Worm (Caenorhabditis elegans) whole organism, dauer: ENCODE data around the gene ZC513.3.

Experiments used
- unc-62 ChIP-seq: sonication (generic microtip); optimal IDR thresholded peaks from 2 replicates; lab custom pipeline; 2017; ENCODE audit warnings: missing biosample characterization, missing genetic modification reagents, missing genetic modification characterization

ZC513.3 gene

DNA sequence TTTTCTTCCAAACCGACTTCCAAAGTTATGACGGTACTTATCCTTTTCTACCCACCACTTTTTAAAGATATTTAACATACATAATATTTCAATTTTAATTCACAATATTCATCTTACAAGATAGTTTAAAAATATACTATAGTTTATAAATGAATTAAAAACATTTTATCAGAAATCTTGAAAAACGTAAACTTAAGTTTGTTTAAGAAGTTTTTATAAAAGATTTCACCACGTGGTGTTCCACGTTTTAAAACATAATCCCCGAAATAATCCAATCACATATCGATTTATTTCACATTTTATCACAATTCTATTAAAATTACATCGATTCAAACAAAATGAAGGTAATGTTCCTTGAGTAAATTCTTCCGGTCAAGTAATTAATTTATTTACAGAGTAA is at the start of gene ZC513.3:
Gene ZC513.3, plus strand, starts transcription at position 301 of the 400 bp plus-strand sequence.
- no peak for TF ChIP-seq unc-62 (GFP tag; lab: Kevin White, UChicago)

ce11 chrV:8000929-8001513 is 45.8 kb upstream of the ZC513.3 start, which contains the start of gene Y97E10AR.1:
Gene Y97E10AR.1, plus strand, starts transcription at chrV:8001463.
- TF ChIP-seq unc-62 (GFP tag; lab: Kevin White, UChicago) = no peak

DNA sequence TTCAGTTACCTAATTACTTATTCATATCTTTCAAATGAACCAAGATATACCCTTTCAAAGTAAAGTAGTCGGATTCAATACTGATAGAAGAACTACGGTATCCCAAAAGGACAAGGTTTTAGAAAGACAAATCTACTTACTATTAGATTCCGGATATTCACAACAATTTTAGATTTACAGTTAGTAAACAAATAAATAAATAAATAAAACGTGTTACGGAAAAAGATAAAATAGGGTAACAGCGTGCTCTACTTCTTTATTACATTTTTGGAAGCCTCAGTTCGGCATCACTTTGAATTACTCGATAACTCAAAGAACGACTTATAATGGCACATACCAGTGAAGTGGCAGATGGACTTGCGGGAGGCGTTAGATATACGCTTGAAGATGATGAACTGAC is 41.8 kb upstream of the ZC513.3 start, which contains the start of gene Y97E10AR.8:
Gene Y97E10AR.8, plus strand, starts transcription at position 301 of the 400 bp plus-strand sequence.
- TF ChIP-seq unc-62 (GFP tag; lab: Kevin White, UChicago) = no peak

- no peak for TF ChIP-seq unc-62 (GFP tag; lab: Kevin White, UChicago)
Measured at ce11 chrV:8007460-8008292, 39.1 kb upstream of the ZC513.3 start, which contains the start of gene Y97E10AR.3. Gene Y97E10AR.3, minus strand, starts transcription at chrV:8007510.

DNA sequence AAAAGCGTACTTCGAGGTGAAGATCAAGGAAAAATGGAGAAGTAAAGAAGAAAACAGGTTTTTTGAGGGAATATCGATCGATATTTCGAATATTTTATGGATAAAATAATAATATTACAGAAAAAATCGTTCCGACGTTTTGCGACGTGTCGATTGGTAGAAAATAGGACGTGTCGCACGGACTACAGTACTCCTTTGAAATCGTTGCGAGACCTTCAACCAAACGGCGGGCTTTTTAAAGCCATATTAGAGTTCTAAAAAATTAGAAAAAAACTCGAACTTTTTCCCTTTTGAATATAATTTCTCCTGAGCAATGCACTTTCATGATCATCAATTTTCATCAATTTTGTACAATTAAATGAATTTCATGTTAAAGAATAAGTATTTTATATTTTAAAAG is 36.7 kb upstream of the ZC513.3 start, which contains the start of gene Y97E10AR.4:
Gene Y97E10AR.4, minus strand, starts transcription at position 131 of the 400 bp plus-strand sequence.
- TF ChIP-seq unc-62 (GFP tag; lab: Kevin White, UChicago) = no peak

- no peak for TF ChIP-seq unc-62 (GFP tag; lab: Kevin White, UChicago)
Measured at ce11 chrV:8010846-8011245, 36.0 kb upstream of the ZC513.3 start, which contains the start of gene lmtr-2. Gene lmtr-2, minus strand, starts transcription at chrV:8011106.

- TF ChIP-seq unc-62 (GFP tag; lab: Kevin White, UChicago) = no peak
Measured at ce11 chrV:8012032-8012431, 34.8 kb upstream of the ZC513.3 start, which contains the start of gene rpb-9. Gene rpb-9, minus strand, starts transcription at chrV:8012345.

DNA sequence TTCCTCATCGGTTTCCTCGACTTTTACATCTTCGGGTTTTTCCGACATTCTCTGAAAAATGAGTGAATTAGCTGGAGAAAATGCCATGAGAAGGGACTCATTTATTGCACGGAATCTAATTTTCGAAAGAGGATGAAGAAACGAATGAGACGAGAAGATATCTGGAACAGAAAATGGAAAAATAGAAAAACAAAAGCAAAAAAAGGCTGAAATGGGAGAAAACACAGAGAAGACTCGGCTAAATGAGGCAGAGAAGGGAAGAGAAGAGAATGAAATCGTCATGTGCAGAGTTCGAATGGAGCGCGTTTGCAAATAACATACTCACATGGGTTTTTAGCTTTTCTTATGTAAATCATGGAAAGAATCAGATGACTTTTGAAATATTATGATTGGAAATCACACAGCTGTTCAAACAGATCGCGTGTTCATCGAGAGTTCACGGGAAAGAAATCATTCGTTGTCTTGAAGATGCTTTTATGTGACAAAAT is 32.9 kb upstream of the ZC513.3 start, which contains the start of gene Y97E10AR.6:
Gene Y97E10AR.6, minus strand, starts transcription at position 51 of the 488 bp plus-strand sequence.
- no peak for TF ChIP-seq unc-62 (GFP tag; lab: Kevin White, UChicago)

ce11 chrV:8016928-8017327 is 29.9 kb upstream of the ZC513.3 start, which contains the start of gene sptl-2:
Gene sptl-2, plus strand, starts transcription at chrV:8017207.
- TF ChIP-seq unc-62 (GFP tag; lab: Kevin White, UChicago) = no peak

DNA sequence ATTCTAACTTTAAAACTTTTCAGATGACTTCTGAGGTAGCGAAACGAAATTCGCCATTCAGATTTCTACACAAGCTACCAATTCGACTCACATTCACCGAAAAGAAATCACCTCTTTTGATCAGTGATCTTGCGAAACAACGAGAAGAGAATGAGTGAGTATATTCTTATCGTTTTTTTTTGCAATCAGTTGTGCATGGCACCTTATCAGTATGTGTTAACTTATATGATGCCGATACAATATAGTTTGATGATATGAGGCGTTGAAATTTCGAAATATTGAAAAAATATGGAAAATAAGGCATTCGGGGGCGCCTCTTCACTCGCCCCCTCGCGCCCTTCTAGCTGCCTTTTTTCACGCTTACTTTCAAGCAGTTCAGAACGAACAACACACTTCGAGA is 28.9 kb upstream of the ZC513.3 start:
- no peak for TF ChIP-seq unc-62 (GFP tag; lab: Kevin White, UChicago)

- no peak for TF ChIP-seq unc-62 (GFP tag; lab: Kevin White, UChicago)
Measured at ce11 chrV:8018919-8019318, 27.9 kb upstream of the ZC513.3 start.

ce11 chrV:8019783-8020182 is 27.0 kb upstream of the ZC513.3 start:
- no peak for TF ChIP-seq unc-62 (GFP tag; lab: Kevin White, UChicago)

- no peak for TF ChIP-seq unc-62 (GFP tag; lab: Kevin White, UChicago)
Measured at ce11 chrV:8022040-8022439, 24.8 kb upstream of the ZC513.3 start, which contains the start of gene ech-3. Gene ech-3, plus strand, starts transcription at chrV:8022217.

DNA sequence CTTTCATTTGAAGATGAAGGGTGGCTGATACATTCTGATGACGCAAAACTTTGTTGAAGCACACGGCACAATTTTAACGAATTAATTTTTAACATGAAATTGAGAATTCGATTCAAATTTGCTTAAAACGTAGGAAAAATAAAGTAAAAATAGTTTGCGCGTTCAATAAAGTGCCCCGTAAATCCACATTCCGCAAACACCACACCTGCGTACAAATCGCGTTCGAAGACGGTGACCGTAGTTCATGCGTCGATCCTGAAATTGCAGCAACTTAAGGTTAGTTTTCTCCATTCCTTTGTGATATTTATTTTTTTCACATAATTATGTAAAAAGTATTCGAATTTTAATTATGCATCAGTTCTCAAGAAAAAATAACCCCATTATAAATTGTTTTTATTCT is 22.1 kb upstream of the ZC513.3 start, which contains the start of gene F43H9.3:
Gene F43H9.3, minus strand, starts transcription at position 189 of the 400 bp plus-strand sequence.
- no peak for TF ChIP-seq unc-62 (GFP tag; lab: Kevin White, UChicago)

DNA sequence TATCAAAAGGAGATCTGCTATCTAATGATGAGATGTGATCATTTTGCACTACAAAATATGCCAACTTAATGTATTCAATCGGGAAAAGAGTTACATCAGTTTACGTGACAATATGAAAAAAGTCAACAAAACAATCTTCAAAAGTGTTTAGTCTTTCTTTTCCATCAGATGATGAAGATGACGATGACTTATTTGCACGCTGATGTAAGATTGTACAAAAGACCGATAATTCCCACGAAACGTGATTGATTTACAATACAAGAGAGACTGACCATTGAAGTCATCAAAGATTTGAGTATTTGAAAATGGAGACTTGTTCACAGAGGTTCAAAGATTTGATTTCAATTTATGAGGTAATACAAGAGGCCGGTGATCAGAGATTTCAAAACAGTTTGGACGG is 21.5 kb upstream of the ZC513.3 start:
- no peak for TF ChIP-seq unc-62 (GFP tag; lab: Kevin White, UChicago)

- no peak for TF ChIP-seq unc-62 (GFP tag; lab: Kevin White, UChicago)
Measured at ce11 chrV:8026343-8026742, 20.5 kb upstream of the ZC513.3 start, which contains the start of gene F43H9.4. Gene F43H9.4, plus strand, starts transcription at chrV:8026708.
